Worm (Caenorhabditis elegans): ENCODE data around the gene R02F11.2.

Gene R02F11.2

ce11 chrV:4826710-4827380, 32.4 kb downstream of the R02F11.2 start, which contains the start of the genes hsp-6 and C37H5.5:
hsp-6 (minus strand) TSS chrV:4826760.
C37H5.5 (plus strand) TSS chrV:4827360.
- no peak for TF ChIP-seq nhr-11 (tag; optimal IDR thresholded peaks at IDR 0.05)
- peak; percentile 39 for TF ChIP-seq ceh-34 (tag; optimal IDR thresholded peaks at IDR 0.05)
- peak; percentile 40 for TF ChIP-seq ets-4 (tag; optimal IDR thresholded peaks at IDR 0.05)
- TF ChIP-seq nhr-232 (tag; optimal IDR thresholded peaks at IDR 0.05) = peak; percentile 10
- no peak for TF ChIP-seq madf-2 (tag; optimal IDR thresholded peaks at IDR 0.05)
- peak; percentile 52 for TF ChIP-seq unc-42 (tag; optimal IDR thresholded peaks at IDR 0.05)
- peak; percentile 38 for TF ChIP-seq elt-2 (tag; optimal IDR thresholded peaks at IDR 0.05)
- peak; percentile 46 for TF ChIP-seq syd-9 (tag; optimal IDR thresholded peaks at IDR 0.05)
- TF ChIP-seq dve-1 (tag; optimal IDR thresholded peaks at IDR 0.05) = no peak
- TF ChIP-seq rnt-1 (tag; optimal IDR thresholded peaks at IDR 0.05) = no peak
- no peak for TF ChIP-seq ttx-3 (tag; optimal IDR thresholded peaks at IDR 0.05)
- peak; percentile 84 for TF ChIP-seq nfya-1 (tag; optimal IDR thresholded peaks at IDR 0.05)
- no peak for TF ChIP-seq hlh-15 (tag; optimal IDR thresholded peaks at IDR 0.05)
- no peak for TF ChIP-seq ztf-16 (tag; optimal IDR thresholded peaks at IDR 0.05)
- TF ChIP-seq ceh-2 (tag; optimal IDR thresholded peaks at IDR 0.05) = peak; percentile 30
- no peak for TF ChIP-seq pros-1 (tag; optimal IDR thresholded peaks at IDR 0.05)
- TF ChIP-seq che-1 (tag; optimal IDR thresholded peaks at IDR 0.05) = no peak
- no peak for TF ChIP-seq ceh-22 (tag; optimal IDR thresholded peaks at IDR 0.05)
- peak; percentile 65 for TF ChIP-seq pax-1 (tag; optimal IDR thresholded peaks at IDR 0.05)
- TF ChIP-seq unc-86 (tag; optimal IDR thresholded peaks at IDR 0.05) = no peak
- TF ChIP-seq ceh-6 (GFP tag; optimal IDR thresholded peaks at IDR 0.05) = no peak
- no peak for TF ChIP-seq K02D7.2 (tag; optimal IDR thresholded peaks at IDR 0.05)
- TF ChIP-seq tbx-2 (tag; optimal IDR thresholded peaks at IDR 0.05) = peak; percentile 59
- no peak for TF ChIP-seq hlh-6 (tag; optimal IDR thresholded peaks at IDR 0.05)
- no peak for TF ChIP-seq hlh-13 (GFP tag; optimal IDR thresholded peaks at IDR 0.05)
- peak; percentile 5 for TF ChIP-seq F13H6.1 (tag; optimal IDR thresholded peaks at IDR 0.05)
- peak; percentile 69 for TF ChIP-seq ceh-18 (tag; optimal IDR thresholded peaks at IDR 0.05)
- peak; percentile 14 for TF ChIP-seq unc-55 (GFP tag; optimal IDR thresholded peaks at IDR 0.05)
- peak; percentile 67 for TF ChIP-seq ceh-31 (tag; optimal IDR thresholded peaks at IDR 0.05)
- TF ChIP-seq hlh-30 (tag; optimal IDR thresholded peaks at IDR 0.05; ENCODE audit: insufficient read depth) = peak; percentile 87
- TF ChIP-seq ceh-9 (tag; optimal IDR thresholded peaks at IDR 0.05) = no peak
- TF ChIP-seq ceh-14 (tag; optimal IDR thresholded peaks at IDR 0.05) = peak; percentile 10

- no peak for TF ChIP-seq syd-9 (tag; optimal IDR thresholded peaks at IDR 0.05)
- TF ChIP-seq ref-2 (tag; optimal IDR thresholded peaks at IDR 0.05) = no peak
- no peak for TF ChIP-seq tbx-2 (tag; optimal IDR thresholded peaks at IDR 0.05)
- no peak for TF ChIP-seq ceh-45 (GFP tag; IDR thresholded peaks at IDR 0.05)
- no peak for TF ChIP-seq ceh-48 (tag; optimal IDR thresholded peaks at IDR 0.05)
- TF ChIP-seq ahr-1 (tag; optimal IDR thresholded peaks at IDR 0.05) = no peak
- TF ChIP-seq unc-3 (GFP tag; conservative IDR thresholded peaks at IDR 0.05) = no peak
- TF ChIP-seq unc-3 (tag; optimal IDR thresholded peaks at IDR 0.05) = no peak
- TF ChIP-seq sox-2 (GFP tag; IDR thresholded peaks at IDR 0.05) = no peak
- no peak for TF ChIP-seq dmd-4 (tag; optimal IDR thresholded peaks at IDR 0.05; ENCODE audit: borderline replicate concordance)
- no peak for TF ChIP-seq pax-1 (tag; optimal IDR thresholded peaks at IDR 0.05)
- TF ChIP-seq ceh-34 (tag; optimal IDR thresholded peaks at IDR 0.05) = no peak
- no peak for TF ChIP-seq ceh-6 (GFP tag; optimal IDR thresholded peaks at IDR 0.05)
- no peak for TF ChIP-seq che-1 (tag; optimal IDR thresholded peaks at IDR 0.05)
- TF ChIP-seq pqm-1 (tag; optimal IDR thresholded peaks at IDR 0.05) = no peak
- TF ChIP-seq elt-2 (tag; optimal IDR thresholded peaks at IDR 0.05) = no peak
- no peak for TF ChIP-seq unc-42 (tag; optimal IDR thresholded peaks at IDR 0.05)
- no peak for TF ChIP-seq zip-5 (tag; optimal IDR thresholded peaks at IDR 0.05)
Observed at ce11 chrV:4834277-4834676, 39.9 kb downstream of the R02F11.2 start, which contains the start of gene C37H5.14. C37H5.14 (minus strand) TSS chrV:4834377.
